Fruit fly (Drosophila melanogaster) whole organism, embryonic: ENCODE results near the gene Mrp5.
A peak's percentile ranks its signal among the peaks of the same experiment; 100 is the strongest.

Experiments
- Antp ChIP-seq: fragments of 200-800 bp; sonication (Bioruptor generic); optimal IDR thresholded peaks from 3 replicates; lab custom pipeline; 2016; ENCODE audit warnings: missing biosample characterization, missing genetic modification characterization
- Asciz ChIP-seq: fragments of 200-800 bp; sonication (Bioruptor generic); optimal IDR thresholded peaks from 2 replicates; lab custom pipeline; 2017; ENCODE audit warnings: missing biosample characterization, mild to moderate bottlenecking, missing genetic modification characterization, missing genetic modification reagents
- B-H2 ChIP-seq: fragments of 200-800 bp; sonication (Bioruptor generic); optimal IDR thresholded peaks from 2 replicates; lab custom pipeline; 2018; ENCODE audit warnings: missing biosample characterization, mild to moderate bottlenecking, missing genetic modification characterization
- BEAF-32 ChIP-seq: fragments of 200-800 bp; sonication (Bioruptor generic); optimal IDR thresholded peaks from 3 replicates; lab custom pipeline; 2017; ENCODE audit warnings: missing biosample characterization, missing genetic modification characterization, mild to moderate bottlenecking, moderate library complexity, missing genetic modification reagents
- BtbVII ChIP-seq: fragments of 200-800 bp; sonication (Bioruptor generic); optimal IDR thresholded peaks from 3 replicates; lab custom pipeline; 2017; ENCODE audit warnings: missing biosample characterization, mild to moderate bottlenecking, missing genetic modification characterization
- Bteb2 ChIP-seq: fragments of 200-800 bp; sonication (Bioruptor generic); optimal IDR thresholded peaks from 2 replicates; lab custom pipeline; 2016; ENCODE audit warnings: missing biosample characterization, missing genetic modification characterization
- CG11398 ChIP-seq: fragments of 200-800 bp; sonication (Bioruptor generic); optimal IDR thresholded peaks from 2 replicates; lab custom pipeline; 2016; ENCODE audit warnings: missing biosample characterization, missing genetic modification characterization
- CG12744 ChIP-seq: fragments of 200-800 bp; sonication (Bioruptor generic); optimal IDR thresholded peaks from 2 replicates; lab custom pipeline; 2016; ENCODE audit warnings: missing biosample characterization, missing genetic modification characterization
- CG13424 ChIP-seq: fragments of 200-800 bp; sonication (Bioruptor generic); optimal IDR thresholded peaks from 2 replicates; lab custom pipeline; 2019; ENCODE audit warnings: missing biosample characterization, mild to moderate bottlenecking, missing genetic modification characterization, moderate library complexity
- CG15073 ChIP-seq: fragments of 200-800 bp; sonication (Bioruptor generic); optimal IDR thresholded peaks from 2 replicates; lab custom pipeline; 2016; ENCODE audit warnings: missing biosample characterization, missing genetic modification characterization
- CG15479 ChIP-seq: fragments of 200-800 bp; sonication (Bioruptor generic); optimal IDR thresholded peaks from 3 replicates; lab custom pipeline; 2019; ENCODE audit warnings: missing biosample characterization, mild to moderate bottlenecking, missing genetic modification characterization, moderate library complexity
- CG17328 ChIP-seq: fragments of 200-800 bp; sonication (Bioruptor generic); IDR thresholded peaks from 2 replicates; pipeline ENCODE4 v1.3.6; 2022; ENCODE audit warnings: missing biosample characterization, missing genetic modification characterization
- CG17802 ChIP-seq: fragments of 200-800 bp; sonication (Bioruptor generic); optimal IDR thresholded peaks from 2 replicates; lab custom pipeline; 2018; ENCODE audit warnings: missing biosample characterization, mild to moderate bottlenecking, missing genetic modification characterization, moderate library complexity
- CG1832 ChIP-seq: fragments of 200-800 bp; sonication (Bioruptor generic); optimal IDR thresholded peaks from 2 replicates; lab custom pipeline; 2017; ENCODE audit warnings: missing biosample characterization, mild to moderate bottlenecking, missing genetic modification characterization, inconsistent platforms
- CG30431 ChIP-seq: fragments of 200-800 bp; sonication (Bioruptor generic); optimal IDR thresholded peaks from 2 replicates; lab custom pipeline; 2017; ENCODE audit warnings: missing biosample characterization, missing genetic modification characterization
- CG5953 ChIP-seq: fragments of 200-800 bp; sonication (Bioruptor generic); IDR thresholded peaks from 2 replicates; pipeline ENCODE4 v1.3.6; 2022; ENCODE audit warnings: missing biosample characterization, missing genetic modification characterization
- CG7786 ChIP-seq: fragments of 200-800 bp; sonication (Bioruptor generic); optimal IDR thresholded peaks from 2 replicates; lab custom pipeline; 2016; ENCODE audit warnings: missing biosample characterization, missing genetic modification characterization
- D ChIP-seq, 2 experiments: fragments of 200-800 bp in 1 of 2; fragments of >200 bp in 1 of 2; sonication (Bioruptor generic) in 1 of 2; optimal IDR thresholded peaks; 2 replicates in 1 of 2; 3 replicates in 1 of 2; lab custom pipeline; 2017; ENCODE audit warnings: mild to moderate bottlenecking in 1 of 2, missing biosample characterization in 1 of 2, missing genetic modification characterization in 1 of 2, missing genetic modification reagents in 1 of 2
- Dbx ChIP-seq: fragments of 200-800 bp; sonication (Bioruptor generic); IDR thresholded peaks from 3 replicates; pipeline ENCODE4 v1.3.6; 2022; ENCODE audit warnings: missing biosample characterization, missing genetic modification characterization
- Deaf1 ChIP-seq: fragments of 200-800 bp; optimal IDR thresholded peaks from 3 replicates; lab custom pipeline; 2019; ENCODE audit warnings: missing biosample characterization, mild to moderate bottlenecking, missing genetic modification characterization, moderate library complexity
- Elba2 ChIP-seq: fragments of 200-800 bp; sonication (Bioruptor generic); optimal IDR thresholded peaks from 3 replicates; lab custom pipeline; 2016; ENCODE audit warnings: missing biosample characterization, missing genetic modification characterization
- Fer1 ChIP-seq: fragments of 200-800 bp; sonication (Bioruptor generic); optimal IDR thresholded peaks from 2 replicates; lab custom pipeline; 2017; ENCODE audit warnings: missing biosample characterization, mild to moderate bottlenecking, missing genetic modification characterization
- Gsc ChIP-seq: fragments of 200-800 bp; sonication (Bioruptor generic); IDR thresholded peaks from 2 replicates; pipeline ENCODE4 v1.3.6; 2022; ENCODE audit warnings: missing biosample characterization, missing genetic modification characterization
- HmgZ ChIP-seq: fragments of 200-800 bp; sonication (Bioruptor generic); optimal IDR thresholded peaks from 2 replicates; lab custom pipeline; 2018; ENCODE audit warnings: missing biosample characterization, mild to moderate bottlenecking, missing genetic modification characterization
- Nf-YB ChIP-seq: fragments of 200-800 bp; sonication (Bioruptor generic); optimal IDR thresholded peaks from 3 replicates; lab custom pipeline; 2019; ENCODE audit warnings: missing biosample characterization, mild to moderate bottlenecking, missing genetic modification characterization, moderate library complexity
- Oaz ChIP-seq: fragments of 200-800 bp; sonication (Bioruptor generic); IDR thresholded peaks from 2 replicates; pipeline ENCODE4 v1.3.6; 2022; ENCODE audit warnings: missing biosample characterization, missing genetic modification characterization
- Stat92E ChIP-seq, 3 experiments: fragments of >200 bp in 2 of 3; fragments of 200-800 bp in 1 of 3; sonication (Bioruptor generic) in 1 of 3; optimal IDR thresholded peaks; 2 replicates each; lab custom pipeline; 2017 to 2019; ENCODE audit warnings: missing biosample characterization in 3 of 3, missing genetic modification characterization in 3 of 3, mild to moderate bottlenecking in 1 of 3, moderate library complexity in 1 of 3
- Xrp1 ChIP-seq: fragments of 200-800 bp; sonication (Bioruptor generic); IDR thresholded peaks from 2 replicates; pipeline ENCODE4 v1.3.6; 2022; ENCODE audit warnings: missing biosample characterization, missing genetic modification characterization
- bbx ChIP-seq: fragments of 200-800 bp; sonication (Bioruptor generic); IDR thresholded peaks from 2 replicates; pipeline ENCODE4 v1.3.6; 2022; ENCODE audit warnings: missing biosample characterization, missing genetic modification characterization; ENCODE audit not compliant: partially characterized antibody
- bigmax ChIP-seq: fragments of 200-800 bp; sonication (Bioruptor generic); optimal IDR thresholded peaks from 2 replicates; lab custom pipeline; 2018; ENCODE audit warnings: missing biosample characterization, mild to moderate bottlenecking, missing genetic modification characterization
- bowl ChIP-seq: fragments of 200-800 bp; sonication (Bioruptor generic); IDR thresholded peaks from 2 replicates; pipeline ENCODE4 v1.3.6; 2022; ENCODE audit warnings: missing biosample characterization, missing genetic modification characterization
- dan ChIP-seq: fragments of 200-800 bp; sonication (Bioruptor generic); IDR thresholded peaks from 2 replicates; pipeline ENCODE4 v1.3.6; 2022; ENCODE audit warnings: missing biosample characterization, missing genetic modification characterization
- dm ChIP-seq: fragments of 200-800 bp; sonication (Bioruptor generic); optimal IDR thresholded peaks from 3 replicates; lab custom pipeline; 2016; ENCODE audit warnings: missing biosample characterization, missing genetic modification characterization
- ems ChIP-seq: fragments of 200-800 bp; sonication (Bioruptor generic); optimal IDR thresholded peaks from 3 replicates; lab custom pipeline; 2016; ENCODE audit warnings: missing biosample characterization, missing genetic modification characterization
- exex ChIP-seq: fragments of 200-800 bp; sonication (Bioruptor generic); optimal IDR thresholded peaks from 4 replicates; lab custom pipeline; 2018; ENCODE audit warnings: missing biosample characterization, mild to moderate bottlenecking, missing genetic modification characterization, moderate library complexity
- fd3F ChIP-seq: fragments of 200-800 bp; sonication (Bioruptor generic); optimal IDR thresholded peaks from 2 replicates; lab custom pipeline; 2018; ENCODE audit warnings: missing biosample characterization, mild to moderate bottlenecking, missing genetic modification characterization, moderate library complexity
- fd64A ChIP-seq: fragments of 200-800 bp; sonication (Bioruptor generic); optimal IDR thresholded peaks from 3 replicates; lab custom pipeline; 2018; ENCODE audit warnings: missing biosample characterization, mild to moderate bottlenecking, missing genetic modification characterization
- fru ChIP-seq: fragments of >200 bp; optimal IDR thresholded peaks from 2 replicates; lab custom pipeline; 2017
- gem ChIP-seq: fragments of 200-800 bp; sonication (Bioruptor generic); optimal IDR thresholded peaks from 2 replicates; lab custom pipeline; 2019; ENCODE audit warnings: missing biosample characterization, mild to moderate bottlenecking, missing genetic modification characterization, moderate library complexity
- gsb-n ChIP-seq: fragments of 200-800 bp; sonication (Bioruptor generic); optimal IDR thresholded peaks from 3 replicates; lab custom pipeline; 2018; ENCODE audit warnings: missing biosample characterization, mild to moderate bottlenecking, missing genetic modification characterization
- gt ChIP-seq: fragments of 200-800 bp; sonication (Bioruptor generic); IDR thresholded peaks from 2 replicates; pipeline ENCODE4 v1.3.6; 2022; ENCODE audit warnings: missing biosample characterization, missing genetic modification characterization
- her ChIP-seq: fragments of 200-800 bp; sonication (Bioruptor generic); optimal IDR thresholded peaks from 2 replicates; lab custom pipeline; 2016; ENCODE audit warnings: missing biosample characterization, missing genetic modification characterization
- inv ChIP-seq: fragments of 200-800 bp; sonication (Bioruptor generic); IDR thresholded peaks from 2 replicates; pipeline ENCODE4 v1.3.6; 2022; ENCODE audit warnings: missing biosample characterization, missing genetic modification characterization; ENCODE audit not compliant: partially characterized antibody
- peb ChIP-seq: fragments of 200-800 bp; sonication (Bioruptor generic); IDR thresholded peaks from 2 replicates; pipeline ENCODE4 v1.3.6; 2022; ENCODE audit warnings: missing biosample characterization, missing genetic modification characterization
- sens ChIP-seq: fragments of 200-800 bp; sonication (Bioruptor generic); peaks from one replicate; lab custom pipeline; 2016; ENCODE audit warnings: missing biosample characterization, missing genetic modification characterization
- slbo ChIP-seq: fragments of 200-800 bp; sonication (Bioruptor generic); IDR thresholded peaks from 2 replicates; pipeline ENCODE4 v1.3.6; 2022; ENCODE audit warnings: missing biosample characterization, missing genetic modification characterization
- unc-4 ChIP-seq: fragments of 200-800 bp; sonication (Bioruptor generic); IDR thresholded peaks from 2 replicates; pipeline ENCODE4 v1.3.6; 2022; ENCODE audit warnings: missing biosample characterization, missing genetic modification characterization; ENCODE audit not compliant: partially characterized antibody
- yki ChIP-seq: fragments of >200 bp; optimal IDR thresholded peaks from 3 replicates; lab custom pipeline; 2018
- zf30C ChIP-seq: fragments of 200-800 bp; sonication (Bioruptor generic); optimal IDR thresholded peaks from 3 replicates; lab custom pipeline; 2018; ENCODE audit warnings: missing biosample characterization, mild to moderate bottlenecking, missing genetic modification characterization
- zfh2 ChIP-seq: fragments of 200-800 bp; sonication (Bioruptor generic); optimal IDR thresholded peaks from 2 replicates; lab custom pipeline; 2016; ENCODE audit warnings: missing biosample characterization, missing genetic modification characterization

Gene Mrp5

dm6 chr3R:19875118-19875887 lies at the start of gene Mrp5 (continued):
- TF ChIP-seq peb (0 out of 2 replicates have a peak, but pooled peaks have one; percentile 12), CG15479 (GFP tag; lab: Kevin White, UChicago) (no peak), CG11398 (GFP tag; lab: Kevin White, UChicago) (no peak), inv (no peak), zfh2 (GFP tag; lab: Kevin White, UChicago) (no peak), Antp (GFP tag; lab: Kevin White, UChicago) (no peak), BEAF-32 (GFP tag; lab: Kevin White, UChicago) (no peak), exex (tag; lab: Kevin White, UChicago) (peak; percentile 10), Gsc (GFP tag; lab: Robert Waterston, UW) (no peak), CG7786 (no peak), CG17802 (tag; lab: Kevin White, UChicago) (no peak), CG15073 (GFP tag; lab: Kevin White, UChicago) (no peak), Fer1 (GFP tag; lab: Kevin White, UChicago) (peak; percentile 11), B-H2 (GFP tag; lab: Kevin White, UChicago) (no peak), bbx (GFP tag; lab: Robert Waterston, UW) (peak; percentile 34; the same call in 1 of the 2 replicates), Asciz (no peak), CG12744 (GFP tag; lab: Kevin White, UChicago) (no peak), fru (lab: Kevin White, UChicago) (no peak), CG17328 (peak; percentile 64), gt (GFP tag; lab: Robert Waterston, UW) (no peak), BtbVII (GFP tag; lab: Kevin White, UChicago) (no peak), dan (GFP tag; lab: Robert Waterston, UW) (no peak), ems (GFP tag; lab: Kevin White, UChicago) (no peak), HmgZ (tag; lab: Kevin White, UChicago) (no peak), yki (lab: Kevin White, UChicago) (no peak), Oaz (GFP tag; lab: Robert Waterston, UW) (peak; percentile 18; the same call in 1 of the 2 replicates), bigmax (no peak), CG30431 (GFP tag; lab: Kevin White, UChicago) (peak; percentile 7), CG5953 (GFP tag; lab: Robert Waterston, UW) (peak; percentile 62), unc-4 (no peak), fd64A (GFP tag; lab: Kevin White, UChicago) (peak; percentile 29), Stat92E (GFP tag; optimal IDR thresholded peaks at IDR 0.05; lab: Kevin White, UChicago) (no peak), fd3F (peak; percentile 9), Xrp1 (GFP tag; lab: Robert Waterston, UW) (peak; percentile 64), slbo (GFP tag; lab: Robert Waterston, UW) (peak; percentile 80), sens (peak; percentile 64), CG1832 (no peak), dm (no peak), gem (tag; lab: Kevin White, UChicago) (peak; percentile 57), gsb-n (tag; lab: Kevin White, UChicago) (no peak), zf30C (GFP tag; lab: Kevin White, UChicago) (no peak), D (optimal IDR thresholded peaks at IDR 0.05; lab: Kevin White, UChicago) (no peak), D (GFP tag; optimal IDR thresholded peaks at IDR 0.05; lab: Kevin White, UChicago) (peak; percentile 25), her (GFP tag; lab: Kevin White, UChicago) (no peak), Bteb2 (peak; percentile 11), Dbx (GFP tag; lab: Robert Waterston, UW) (peak; percentile 46; the same call in 1 of the 3 replicates), CG13424 (tag; lab: Kevin White, UChicago) (peak; percentile 26), bowl (GFP tag; lab: Robert Waterston, UW) (no peak), Elba2 (GFP tag; lab: Kevin White, UChicago) (no peak), Nf-YB (GFP tag; lab: Kevin White, UChicago) (peak; percentile 4), Deaf1 (tag; lab: Kevin White, UChicago) (no peak)
